Fruit fly (Drosophila melanogaster) whole organism, embryonic: ENCODE results near the gene Tpr2.

Experiments used
- Adf1 ChIP-seq: fragments of 200-800 bp; sonication (Bioruptor generic); IDR thresholded peaks from 2 replicates; pipeline ENCODE4 v1.3.6; 2022; ENCODE audit warnings: missing biosample characterization, missing genetic modification characterization
- Bgb ChIP-seq: fragments of 200-800 bp; sonication (Bioruptor generic); IDR thresholded peaks from 2 replicates; pipeline ENCODE4 v1.3.6; 2022; ENCODE audit warnings: missing biosample characterization, missing genetic modification characterization; ENCODE audit not compliant: partially characterized antibody
- CG13287 ChIP-seq: fragments of 200-800 bp; sonication (Bioruptor generic); IDR thresholded peaks from 2 replicates; pipeline ENCODE4 v1.3.6; 2022; ENCODE audit warnings: missing biosample characterization, missing genetic modification characterization; ENCODE audit not compliant: partially characterized antibody
- CG15011 ChIP-seq: fragments of 200-800 bp; sonication (Bioruptor generic); optimal IDR thresholded peaks from 3 replicates; lab custom pipeline; 2018; ENCODE audit warnings: missing biosample characterization, mild to moderate bottlenecking, missing genetic modification characterization
- CG1647 ChIP-seq: fragments of 200-800 bp; sonication (Bioruptor generic); optimal IDR thresholded peaks from 3 replicates; lab custom pipeline; 2016; ENCODE audit warnings: missing biosample characterization, missing genetic modification characterization
- CG2116 ChIP-seq: fragments of 200-800 bp; sonication (Bioruptor generic); optimal IDR thresholded peaks from 3 replicates; lab custom pipeline; 2018; ENCODE audit warnings: missing biosample characterization, mild to moderate bottlenecking, missing genetic modification characterization
- CG31388 ChIP-seq: fragments of 200-800 bp; sonication (Bioruptor generic); optimal IDR thresholded peaks from 2 replicates; lab custom pipeline; 2016; ENCODE audit warnings: missing biosample characterization, missing genetic modification characterization
- CG32532 ChIP-seq: fragments of 200-800 bp; sonication (Bioruptor generic); IDR thresholded peaks from 2 replicates; pipeline ENCODE4 v1.3.6; 2022; ENCODE audit warnings: missing biosample characterization, missing genetic modification characterization
- CG32772 ChIP-seq: fragments of 200-800 bp; sonication (Bioruptor generic); IDR thresholded peaks from 2 replicates; pipeline ENCODE4 v1.3.6; 2022; ENCODE audit warnings: missing biosample characterization, missing genetic modification characterization
- CG42726 ChIP-seq: fragments of 200-800 bp; sonication (Bioruptor generic); IDR thresholded peaks from 2 replicates; pipeline ENCODE4 v1.3.6; 2022; ENCODE audit warnings: missing biosample characterization, missing genetic modification characterization; ENCODE audit not compliant: partially characterized antibody
- CG4730 ChIP-seq: fragments of 200-800 bp; sonication (Bioruptor generic); IDR thresholded peaks from 2 replicates; pipeline ENCODE4 v1.3.6; 2022; ENCODE audit warnings: missing biosample characterization, missing genetic modification characterization
- CG5953 ChIP-seq: fragments of 200-800 bp; sonication (Bioruptor generic); IDR thresholded peaks from 2 replicates; pipeline ENCODE4 v1.3.6; 2022; ENCODE audit warnings: missing biosample characterization, missing genetic modification characterization
- CG8388 ChIP-seq: fragments of 200-800 bp; sonication (Bioruptor generic); optimal IDR thresholded peaks from 2 replicates; lab custom pipeline; 2019; ENCODE audit warnings: missing biosample characterization, mild to moderate bottlenecking, missing genetic modification characterization, moderate library complexity
- CG9437 ChIP-seq: fragments of 200-800 bp; sonication (Bioruptor generic); optimal IDR thresholded peaks from 2 replicates; lab custom pipeline; 2018; ENCODE audit warnings: missing biosample characterization, mild to moderate bottlenecking, missing genetic modification characterization
- D19B ChIP-seq: fragments of 200-800 bp; sonication (Bioruptor generic); optimal IDR thresholded peaks from 2 replicates; lab custom pipeline; 2017; ENCODE audit warnings: missing biosample characterization, mild to moderate bottlenecking, missing genetic modification characterization
- Drgx ChIP-seq: fragments of 200-800 bp; sonication (Bioruptor generic); IDR thresholded peaks from 2 replicates; pipeline ENCODE4 v1.3.6; 2022; ENCODE audit warnings: missing biosample characterization, missing genetic modification characterization
- Elba2 ChIP-seq: fragments of 200-800 bp; sonication (Bioruptor generic); optimal IDR thresholded peaks from 3 replicates; lab custom pipeline; 2016; ENCODE audit warnings: missing biosample characterization, missing genetic modification characterization
- Fer1 ChIP-seq: fragments of 200-800 bp; sonication (Bioruptor generic); optimal IDR thresholded peaks from 2 replicates; lab custom pipeline; 2017; ENCODE audit warnings: missing biosample characterization, mild to moderate bottlenecking, missing genetic modification characterization
- Fer3 ChIP-seq: fragments of 200-800 bp; sonication (Bioruptor generic); optimal IDR thresholded peaks from 2 replicates; lab custom pipeline; 2018; ENCODE audit warnings: missing biosample characterization, mild to moderate bottlenecking, missing genetic modification characterization, moderate library complexity
- HLH4C ChIP-seq: fragments of 200-800 bp; sonication (Bioruptor generic); IDR thresholded peaks from 3 replicates; pipeline ENCODE4 v1.3.6; 2022; ENCODE audit warnings: missing biosample characterization, missing genetic modification characterization; ENCODE audit not compliant: partially characterized antibody
- HmgZ ChIP-seq: fragments of 200-800 bp; sonication (Bioruptor generic); optimal IDR thresholded peaks from 2 replicates; lab custom pipeline; 2018; ENCODE audit warnings: missing biosample characterization, mild to moderate bottlenecking, missing genetic modification characterization
- Jarid2 ChIP-seq: fragments of 200-800 bp; sonication (Bioruptor generic); optimal IDR thresholded peaks from 3 replicates; lab custom pipeline; 2017; ENCODE audit warnings: mild to moderate bottlenecking, missing biosample characterization, missing genetic modification reagents, missing genetic modification characterization
- Lhr ChIP-seq: fragments of 200-800 bp; sonication (Bioruptor generic); optimal IDR thresholded peaks from 3 replicates; lab custom pipeline; 2017; ENCODE audit warnings: mild to moderate bottlenecking, missing biosample characterization, missing genetic modification reagents, missing genetic modification characterization
- Med ChIP-seq: fragments of 200-800 bp; sonication (Bioruptor generic); peaks from one replicate; lab custom pipeline; 2016; ENCODE audit warnings: missing biosample characterization, missing genetic modification characterization, mild to moderate bottlenecking, inconsistent platforms, moderate library complexity
- Pdp1 ChIP-seq, 2 experiments: fragments of 200-800 bp; sonication (Bioruptor generic); optimal IDR thresholded peaks; 3 replicates each; lab custom pipeline; 2016; ENCODE audit warnings: missing biosample characterization in 2 of 2, missing genetic modification characterization in 2 of 2, mild to moderate bottlenecking in 1 of 2, moderate library complexity in 1 of 2
- Sin3A ChIP-seq: fragments of >200 bp; optimal IDR thresholded peaks from 2 replicates; lab custom pipeline; 2018
- Ssrp ChIP-seq: fragments of 200-800 bp; sonication (Bioruptor generic); optimal IDR thresholded peaks from 2 replicates; lab custom pipeline; 2018; ENCODE audit warnings: missing biosample characterization, mild to moderate bottlenecking, missing genetic modification characterization, moderate library complexity
- Tbp ChIP-seq: fragments of >200 bp; optimal IDR thresholded peaks from 2 replicates; lab custom pipeline; 2018; ENCODE audit warnings: missing biosample characterization, missing genetic modification characterization
- Usf ChIP-seq: fragments of 200-800 bp; sonication (Bioruptor generic); optimal IDR thresholded peaks from 2 replicates; lab custom pipeline; 2017; ENCODE audit warnings: missing genotype, missing biosample characterization, missing genetic modification characterization
- ap ChIP-seq: fragments of 200-800 bp; sonication (Bioruptor generic); IDR thresholded peaks from 2 replicates; pipeline ENCODE4 v1.3.6; 2022; ENCODE audit warnings: missing biosample characterization, missing genetic modification characterization
- bowl ChIP-seq: fragments of 200-800 bp; sonication (Bioruptor generic); IDR thresholded peaks from 2 replicates; pipeline ENCODE4 v1.3.6; 2022; ENCODE audit warnings: missing biosample characterization, missing genetic modification characterization
- cad ChIP-seq: fragments of >200 bp; optimal IDR thresholded peaks from 2 replicates; lab custom pipeline; 2017; ENCODE audit warnings: missing biosample characterization, missing genetic modification characterization
- cas ChIP-seq: fragments of 200-800 bp; sonication (Bioruptor generic); IDR thresholded peaks from 2 replicates; pipeline ENCODE4 v1.3.6; 2022; ENCODE audit warnings: missing biosample characterization, missing genetic modification characterization
- dati ChIP-seq: fragments of 200-800 bp; sonication (Bioruptor generic); IDR thresholded peaks from 2 replicates; pipeline ENCODE4 v1.3.6; 2022; ENCODE audit warnings: missing biosample characterization, missing genetic modification characterization
- emc ChIP-seq: fragments of 200-800 bp; sonication (Bioruptor generic); optimal IDR thresholded peaks from 2 replicates; lab custom pipeline; 2016; ENCODE audit warnings: missing biosample characterization, missing genetic modification characterization
- fru ChIP-seq: fragments of >200 bp; optimal IDR thresholded peaks from 2 replicates; lab custom pipeline; 2017
- her ChIP-seq: fragments of 200-800 bp; sonication (Bioruptor generic); optimal IDR thresholded peaks from 2 replicates; lab custom pipeline; 2016; ENCODE audit warnings: missing biosample characterization, missing genetic modification characterization
- knrl ChIP-seq: fragments of 200-800 bp; sonication (Bioruptor generic); IDR thresholded peaks from 3 replicates; pipeline ENCODE4 v1.3.6; 2022; ENCODE audit warnings: missing biosample characterization, missing genetic modification characterization; ENCODE audit not compliant: partially characterized antibody
- lmd ChIP-seq: fragments of 200-800 bp; sonication (Bioruptor generic); IDR thresholded peaks from 2 replicates; pipeline ENCODE4 v1.3.6; 2022; ENCODE audit warnings: missing biosample characterization, missing genetic modification characterization
- lov ChIP-seq, 2 experiments: fragments of 200-800 bp in 1 of 2; fragments of >200 bp in 1 of 2; sonication (Bioruptor generic) in 1 of 2; IDR thresholded peaks in 1 of 2; optimal IDR thresholded peaks in 1 of 2; 2 replicates in 1 of 2; 3 replicates in 1 of 2; pipeline versions ENCODE4 v1.3.6 to Lab custom; 2017 to 2022; ENCODE audit warnings: missing biosample characterization in 1 of 2, missing genetic modification characterization in 1 of 2
- nerfin-1 ChIP-seq: fragments of 200-800 bp; sonication (Bioruptor generic); optimal IDR thresholded peaks from 3 replicates; lab custom pipeline; 2019; ENCODE audit warnings: missing biosample characterization, mild to moderate bottlenecking, missing genetic modification characterization, moderate library complexity
- org-1 ChIP-seq: fragments of 200-800 bp; sonication (Bioruptor generic); optimal IDR thresholded peaks from 2 replicates; lab custom pipeline; 2017; ENCODE audit warnings: missing biosample characterization, missing genetic modification characterization
- p53 ChIP-seq: fragments of 200-800 bp; sonication (Bioruptor generic); optimal IDR thresholded peaks from 2 replicates; lab custom pipeline; 2016; ENCODE audit warnings: missing biosample characterization, missing genetic modification characterization
- pum ChIP-seq: fragments of 200-800 bp; sonication (Bioruptor generic); optimal IDR thresholded peaks from 2 replicates; lab custom pipeline; 2016; ENCODE audit warnings: missing biosample characterization, missing genetic modification characterization
- sens-2 ChIP-seq: fragments of 200-800 bp; sonication (Bioruptor generic); IDR thresholded peaks from 2 replicates; pipeline ENCODE4 v1.3.6; 2022; ENCODE audit warnings: missing biosample characterization, missing genetic modification characterization
- sisA ChIP-seq: fragments of 200-800 bp; sonication (Bioruptor generic); IDR thresholded peaks from 2 replicates; pipeline ENCODE4 v1.3.6; 2022; ENCODE audit warnings: missing biosample characterization, missing genetic modification characterization
- stwl ChIP-seq: fragments of 200-800 bp; sonication (Bioruptor generic); optimal IDR thresholded peaks from 3 replicates; lab custom pipeline; 2018; ENCODE audit warnings: missing biosample characterization, mild to moderate bottlenecking, missing genetic modification characterization, moderate library complexity
- twi ChIP-seq: fragments of 200-800 bp; optimal IDR thresholded peaks from 2 replicates; lab custom pipeline; 2019; ENCODE audit warnings: missing biosample characterization, mild to moderate bottlenecking, missing genetic modification characterization, moderate library complexity
- unpg ChIP-seq: fragments of 200-800 bp; sonication (Bioruptor generic); optimal IDR thresholded peaks from 3 replicates; lab custom pipeline; 2018; ENCODE audit warnings: missing biosample characterization, mild to moderate bottlenecking, missing genetic modification characterization, moderate library complexity
- wek ChIP-seq: fragments of 200-800 bp; sonication (Bioruptor generic); optimal IDR thresholded peaks from 3 replicates; lab custom pipeline; 2018; ENCODE audit warnings: missing biosample characterization, mild to moderate bottlenecking, missing genetic modification characterization, moderate library complexity
- zen ChIP-seq: fragments of 200-800 bp; sonication (Bioruptor generic); optimal IDR thresholded peaks from 3 replicates; lab custom pipeline; 2018; ENCODE audit warnings: missing biosample characterization, mild to moderate bottlenecking, missing genetic modification characterization, moderate library complexity

The Tpr2 gene

dm6 chr2L:16507682-16508269, 16.4 kb downstream of the Tpr2 start (continued):
- TF ChIP-seq CG31388 (GFP tag; lab: Kevin White, UChicago), result no peak
- TF ChIP-seq Adf1 (GFP tag; lab: Robert Waterston, UW), result no peak
- TF ChIP-seq cas (GFP tag; lab: Robert Waterston, UW), result no peak
- TF ChIP-seq CG42726 (GFP tag; lab: Robert Waterston, UW), result 0 out of 2 replicates have a peak, but pooled peaks have one; percentile 61
- TF ChIP-seq HLH4C (GFP tag; lab: Robert Waterston, UW), result peak; percentile 62
- TF ChIP-seq sisA (GFP tag; lab: Robert Waterston, UW), result no peak
- no peak for TF ChIP-seq her (GFP tag; lab: Kevin White, UChicago)
- no peak for TF ChIP-seq Sin3A (lab: Kevin White, UChicago)
- peak; percentile 77 for TF ChIP-seq CG13287 (GFP tag; lab: Robert Waterston, UW)
- no peak for TF ChIP-seq CG32532
- TF ChIP-seq nerfin-1 (tag; lab: Kevin White, UChicago), result no peak
- no peak for TF ChIP-seq lmd (GFP tag; lab: Robert Waterston, UW)
- peak; percentile 69 for TF ChIP-seq Med (GFP tag; lab: Kevin White, UChicago)
- no peak for TF ChIP-seq emc
- TF ChIP-seq org-1, result no peak
- TF ChIP-seq dati (GFP tag; lab: Robert Waterston, UW), result no peak
- TF ChIP-seq CG15011 (GFP tag; lab: Kevin White, UChicago), result no peak
- TF ChIP-seq CG8388, result no peak
- no peak for TF ChIP-seq cad (GFP tag; lab: Kevin White, UChicago)
- TF ChIP-seq pum, result no peak
- TF ChIP-seq CG4730, result no peak
- no peak for TF ChIP-seq CG32772 (GFP tag; lab: Robert Waterston, UW)
- no peak for TF ChIP-seq Drgx
- no peak for TF ChIP-seq ap
- no peak for TF ChIP-seq Fer3
- peak; percentile 94 for TF ChIP-seq stwl (tag; lab: Kevin White, UChicago)
- TF ChIP-seq bowl (GFP tag; lab: Robert Waterston, UW), result no peak
- no peak for TF ChIP-seq twi (tag; lab: Kevin White, UChicago)
- TF ChIP-seq CG1647 (GFP tag; lab: Kevin White, UChicago), result no peak
- no peak for TF ChIP-seq wek
- no peak for TF ChIP-seq CG9437 (GFP tag; lab: Kevin White, UChicago)
- no peak for TF ChIP-seq D19B
- peak; percentile 76 for TF ChIP-seq knrl (GFP tag; lab: Robert Waterston, UW)
- TF ChIP-seq unpg (GFP tag; lab: Kevin White, UChicago), result no peak
- TF ChIP-seq lov (optimal IDR thresholded peaks at IDR 0.05; lab: Kevin White, UChicago), result no peak
- no peak for TF ChIP-seq lov (GFP tag; IDR thresholded peaks at IDR 0.05; lab: Robert Waterston, UW)
- no peak for TF ChIP-seq Pdp1 (GFP tag; optimal IDR thresholded peaks at IDR 0.05; lab: Kevin White, UChicago)
- TF ChIP-seq Tbp, result no peak
- TF ChIP-seq Usf, result no peak
- no peak for TF ChIP-seq Elba2
- no peak for TF ChIP-seq Ssrp (tag; lab: Kevin White, UChicago)
- no peak for TF ChIP-seq Jarid2
- no peak for TF ChIP-seq zen (tag; lab: Kevin White, UChicago)
- TF ChIP-seq fru (lab: Kevin White, UChicago), result no peak
- no peak for TF ChIP-seq sens-2 (GFP tag; lab: Robert Waterston, UW)
- peak; percentile 42 for TF ChIP-seq Lhr (GFP tag; lab: Kevin White, UChicago)
- no peak for TF ChIP-seq CG5953 (GFP tag; lab: Robert Waterston, UW)
- peak; percentile 83 for TF ChIP-seq Bgb (GFP tag; lab: Robert Waterston, UW)
- TF ChIP-seq HmgZ (tag; lab: Kevin White, UChicago), result no peak
- TF ChIP-seq Fer1 (GFP tag; lab: Kevin White, UChicago), result no peak
- no peak for TF ChIP-seq p53 (GFP tag; lab: Kevin White, UChicago)
- TF ChIP-seq CG2116 (GFP tag; lab: Kevin White, UChicago), result peak; percentile 22
